Worm (Caenorhabditis elegans) whole organism, L1 larva: ENCODE data around the gene coa-4.
A peak's percentile ranks its signal among the peaks of the same experiment; 100 is the strongest.

Experiments used
- C16A3.4 ChIP-seq: fragments of 150-350 bp; optimal IDR thresholded peaks from 2 replicates; lab custom pipeline; 2014; ENCODE audit warnings: missing biosample characterization, missing genetic modification characterization
- F16B12.6 ChIP-seq: fragments of 150-350 bp; optimal IDR thresholded peaks from 2 replicates; lab custom pipeline; 2014; ENCODE audit warnings: missing biosample characterization, missing genetic modification characterization
- Y116A8C.19 ChIP-seq: sonication (generic microtip); optimal IDR thresholded peaks from 2 replicates; lab custom pipeline; 2016; ENCODE audit warnings: missing compliant biosample characterization, missing genetic modification characterization, borderline replicate concordance
- aha-1 ChIP-seq: fragments of 150-350 bp; optimal IDR thresholded peaks from 2 replicates; lab custom pipeline; 2014; ENCODE audit warnings: missing biosample characterization, missing genetic modification characterization
- alr-1 ChIP-seq: fragments of 200-800 bp; sonication (Bioruptor generic); optimal IDR thresholded peaks from 2 replicates; lab custom pipeline; 2018; ENCODE audit warnings: borderline replicate concordance, mild to moderate bottlenecking, missing genetic modification characterization, missing compliant biosample characterization
- ama-1 ChIP-seq: fragments of 150-350 bp; optimal IDR thresholded peaks from 2 replicates; lab custom pipeline; 2014
- blmp-1 ChIP-seq: fragments of 150-350 bp; optimal IDR thresholded peaks from 2 replicates; lab custom pipeline; 2014; ENCODE audit warnings: missing biosample characterization, missing genetic modification characterization
- ceh-63 ChIP-seq: fragments of 200-800 bp; sonication (Bioruptor generic); optimal IDR thresholded peaks from 2 replicates; lab custom pipeline; 2018; ENCODE audit warnings: mild to moderate bottlenecking, missing genetic modification characterization, missing compliant biosample characterization
- ceh-8 ChIP-seq: fragments of 200-800 bp; sonication (Bioruptor generic); optimal IDR thresholded peaks from 2 replicates; lab custom pipeline; 2018; ENCODE audit warnings: mild to moderate bottlenecking, missing genetic modification characterization, moderate library complexity, missing compliant biosample characterization
- ceh-82 ChIP-seq, 3 experiments: fragments of 150-350 bp in 1 of 3; sonication (generic microtip) in 2 of 3; optimal IDR thresholded peaks; 2 replicates each; lab custom pipeline; 2014 to 2017; ENCODE audit warnings: missing biosample characterization in 3 of 3, missing genetic modification characterization in 3 of 3
- ces-1 ChIP-seq: fragments of 150-350 bp; optimal IDR thresholded peaks from 2 replicates; lab custom pipeline; 2014; ENCODE audit warnings: missing biosample characterization, missing genetic modification reagents, missing genetic modification characterization
- dpl-1 ChIP-seq, 3 experiments: fragments of 150-350 bp in 2 of 3; sonication (generic microtip) in 1 of 3; optimal IDR thresholded peaks; 2 replicates each; lab custom pipeline; 2014 to 2017; ENCODE audit warnings: missing biosample characterization in 3 of 3, missing genetic modification characterization in 3 of 3, missing genetic modification reagents in 3 of 3
- dsc-1 ChIP-seq: sonication (generic microtip); optimal IDR thresholded peaks from 2 replicates; lab custom pipeline; 2016; ENCODE audit warnings: mild to moderate bottlenecking, missing genetic modification characterization, missing compliant biosample characterization
- efl-1 ChIP-seq, 4 experiments: fragments of 150-350 bp; optimal IDR thresholded peaks in 3 of 4; peaks in 1 of 4; 1 replicate in 1 of 4; 2 replicates in 3 of 4; lab custom pipeline; 2014; ENCODE audit warnings: missing biosample characterization in 2 of 4, missing genetic modification characterization in 2 of 4, missing genetic modification reagents in 2 of 4
- egl-27 ChIP-seq, 2 experiments: fragments of 150-350 bp in 1 of 2; sonication (generic microtip); optimal IDR thresholded peaks; 3 replicates each; lab custom pipeline; 2017 to 2018; ENCODE audit warnings: missing biosample characterization in 2 of 2, missing genetic modification characterization in 2 of 2, missing genetic modification reagents in 2 of 2
- elt-2 ChIP-seq: sonication (generic microtip); optimal IDR thresholded peaks from 2 replicates; lab custom pipeline; 2016; ENCODE audit warnings: missing genetic modification characterization, mild to moderate bottlenecking, inconsistent platforms, missing compliant biosample characterization, missing genetic modification reagents
- fos-1 ChIP-seq: fragments of 150-350 bp; optimal IDR thresholded peaks from 2 replicates; lab custom pipeline; 2014; ENCODE audit warnings: missing biosample characterization, missing genetic modification characterization
- grh-1 ChIP-seq: fragments of 200-800 bp; sonication (Bioruptor generic); IDR thresholded peaks from 2 replicates; pipeline ENCODE4 v1.3.6; 2022; ENCODE audit warnings: missing genetic modification reagents, missing genetic modification characterization, missing compliant biosample characterization
- hpl-2 ChIP-seq: fragments of 150-350 bp; optimal IDR thresholded peaks from 2 replicates; lab custom pipeline; 2014; ENCODE audit warnings: missing biosample characterization, missing genetic modification reagents, missing genetic modification characterization
- jun-1 ChIP-seq: fragments of 150-350 bp; optimal IDR thresholded peaks from 2 replicates; lab custom pipeline; 2014; ENCODE audit warnings: missing biosample characterization, missing genetic modification reagents, missing genetic modification characterization
- lin-14 ChIP-seq: fragments of 200-800 bp; sonication (Bioruptor generic); optimal IDR thresholded peaks from 2 replicates; lab custom pipeline; 2018; ENCODE audit warnings: mild to moderate bottlenecking, missing genetic modification characterization, moderate library complexity, missing compliant biosample characterization
- lin-15B ChIP-seq: fragments of 150-350 bp; sonication (generic microtip); optimal IDR thresholded peaks from 3 replicates; lab custom pipeline; 2014; ENCODE audit warnings: missing biosample characterization, missing genetic modification characterization
- lin-39 ChIP-seq: fragments of 150-350 bp; optimal IDR thresholded peaks from 2 replicates; lab custom pipeline; 2014; ENCODE audit warnings: missing biosample characterization, missing genetic modification reagents, missing genetic modification characterization
- lir-3 ChIP-seq: sonication (generic microtip); optimal IDR thresholded peaks from 2 replicates; lab custom pipeline; 2016; ENCODE audit warnings: mild to moderate bottlenecking, missing genetic modification characterization, moderate library complexity, missing compliant biosample characterization; ENCODE audit not compliant: poor library complexity
- lsy-2 ChIP-seq, 2 experiments: fragments of 150-350 bp; optimal IDR thresholded peaks; 2 replicates each; lab custom pipeline; 2014; ENCODE audit warnings: missing biosample characterization in 2 of 2, missing genetic modification characterization in 2 of 2
- mab-9 ChIP-seq: fragments of 200-800 bp; sonication (Bioruptor generic); IDR thresholded peaks from 2 replicates; pipeline ENCODE4 v1.3.6; 2022; ENCODE audit warnings: missing genetic modification reagents, missing genetic modification characterization, missing compliant biosample characterization
- mef-2 ChIP-seq: fragments of 150-350 bp; optimal IDR thresholded peaks from 2 replicates; lab custom pipeline; 2014; ENCODE audit warnings: missing biosample characterization, missing genetic modification characterization
- mep-1 ChIP-seq: fragments of 150-350 bp; optimal IDR thresholded peaks from 2 replicates; lab custom pipeline; 2014; ENCODE audit warnings: missing biosample characterization, missing genetic modification characterization
- nhr-12 ChIP-seq: sonication (generic microtip); optimal IDR thresholded peaks from 2 replicates; lab custom pipeline; 2017; ENCODE audit warnings: missing biosample characterization, missing genetic modification characterization
- nhr-19 ChIP-seq: fragments of 200-800 bp; sonication (Bioruptor generic); conservative IDR thresholded peaks from 2 replicates; pipeline ENCODE4 v1.3.6; 2022; ENCODE audit warnings: missing genetic modification characterization, missing compliant biosample characterization
- nhr-28 ChIP-seq: fragments of 150-350 bp; optimal IDR thresholded peaks from 2 replicates; lab custom pipeline; 2014; ENCODE audit warnings: missing biosample characterization, missing genetic modification characterization
- nhr-47 ChIP-seq: sonication (generic microtip); optimal IDR thresholded peaks from 2 replicates; lab custom pipeline; 2016; ENCODE audit warnings: mild to moderate bottlenecking, missing genetic modification characterization, moderate library complexity, missing compliant biosample characterization
- nhr-77 ChIP-seq: fragments of 150-350 bp; optimal IDR thresholded peaks from 2 replicates; lab custom pipeline; 2014; ENCODE audit warnings: missing biosample characterization, missing genetic modification characterization
- nhr-85 ChIP-seq: sonication (generic microtip); peaks from one replicate; lab custom pipeline; 2016; ENCODE audit warnings: missing genetic modification characterization, inconsistent platforms, missing compliant biosample characterization
- nhr-90 ChIP-seq: sonication (generic microtip); optimal IDR thresholded peaks from 2 replicates; lab custom pipeline; 2016; ENCODE audit warnings: mild to moderate bottlenecking, missing genetic modification characterization, missing compliant biosample characterization; ENCODE audit not compliant: poor library complexity
- pag-3 ChIP-seq: sonication (generic microtip); optimal IDR thresholded peaks from 2 replicates; lab custom pipeline; 2017; ENCODE audit warnings: missing genetic modification characterization, mild to moderate bottlenecking, missing compliant biosample characterization, antibody characterized with exemption, borderline replicate concordance; ENCODE audit not compliant: insufficient read depth
- pax-3 ChIP-seq: fragments of 200-800 bp; sonication (Bioruptor generic); optimal IDR thresholded peaks from 2 replicates; lab custom pipeline; 2018; ENCODE audit warnings: mild to moderate bottlenecking, missing genetic modification characterization, moderate library complexity, missing compliant biosample characterization
- rnt-1 ChIP-seq: sonication (generic microtip); optimal IDR thresholded peaks from 2 replicates; lab custom pipeline; 2016; ENCODE audit warnings: mild to moderate bottlenecking, missing genetic modification characterization, moderate library complexity, missing compliant biosample characterization
- skn-1 ChIP-seq: fragments of 150-350 bp; optimal IDR thresholded peaks from 2 replicates; lab custom pipeline; 2014; ENCODE audit warnings: missing biosample characterization, missing genetic modification characterization
- snu-23 ChIP-seq: sonication (generic microtip); optimal IDR thresholded peaks from 2 replicates; lab custom pipeline; 2016; ENCODE audit warnings: missing genetic modification characterization, missing compliant biosample characterization
- sox-4 ChIP-seq: sonication (generic microtip); optimal IDR thresholded peaks from 2 replicates; lab custom pipeline; 2016; ENCODE audit warnings: missing genetic modification characterization, missing compliant biosample characterization
- sup-37 ChIP-seq: fragments of 200-800 bp; sonication (Bioruptor generic); optimal IDR thresholded peaks from 2 replicates; lab custom pipeline; 2018; ENCODE audit warnings: mild to moderate bottlenecking, missing genetic modification characterization, missing compliant biosample characterization
- swsn-7 ChIP-seq: sonication (generic microtip); optimal IDR thresholded peaks from 2 replicates; lab custom pipeline; 2016; ENCODE audit warnings: missing genetic modification characterization, missing compliant biosample characterization
- tbx-2 ChIP-seq: sonication (generic microtip); optimal IDR thresholded peaks from 2 replicates; lab custom pipeline; 2016; ENCODE audit warnings: missing genetic modification characterization, missing compliant biosample characterization
- unc-98 ChIP-seq: fragments of 200-800 bp; sonication (Bioruptor generic); IDR thresholded peaks from 2 replicates; pipeline ENCODE4 v1.3.6; 2022; ENCODE audit warnings: missing genetic modification characterization, missing compliant biosample characterization
- vab-15 ChIP-seq: sonication (generic microtip); optimal IDR thresholded peaks from 2 replicates; lab custom pipeline; 2017; ENCODE audit warnings: missing genotype, mild to moderate bottlenecking, missing genetic modification characterization, missing compliant biosample characterization
- zag-1 ChIP-seq: fragments of 150-350 bp; optimal IDR thresholded peaks from 2 replicates; lab custom pipeline; 2014; ENCODE audit warnings: missing biosample characterization, missing genetic modification characterization
- zip-4 ChIP-seq: fragments of 200-800 bp; sonication (Bioruptor generic); optimal IDR thresholded peaks from 2 replicates; lab custom pipeline; 2018; ENCODE audit warnings: mild to moderate bottlenecking, missing genetic modification characterization, moderate library complexity, missing compliant biosample characterization
- ztf-11 ChIP-seq, 2 experiments: sonication (generic microtip); optimal IDR thresholded peaks; 2 replicates each; lab custom pipeline; 2016 to 2017; ENCODE audit warnings: missing genetic modification characterization in 2 of 2, missing biosample characterization in 1 of 2, missing compliant biosample characterization in 1 of 2
- ztf-4 ChIP-seq: fragments of 150-350 bp; optimal IDR thresholded peaks from 2 replicates; lab custom pipeline; 2014; ENCODE audit warnings: missing biosample characterization, missing genetic modification characterization

The coa-4 gene

ce11 chrIV:9321039-9321851 lies 14.2 kb downstream of the coa-4 start, which contains the start of the genes F49C12.12 and vha-17 (continued):
- TF ChIP-seq nhr-47 (peak; percentile 31), nhr-19 (0 out of 2 replicates have a peak, but pooled peaks have one; percentile 6), sup-37 (no peak), vab-15 (no peak), blmp-1 (peak; percentile 26), mef-2 (tag; lab: Kevin White, UChicago) (no peak), nhr-28 (tag; lab: Kevin White, UChicago) (no peak), lin-14 (GFP tag; lab: Kevin White, UChicago) (peak; percentile 75), mep-1 (tag; lab: Kevin White, UChicago) (no peak), nhr-12 (tag; lab: Kevin White, UChicago) (no peak), unc-98 (GFP tag; lab: Robert Waterston, UW) (no peak), snu-23 (GFP tag; lab: Kevin White, UChicago) (peak; percentile 68), mab-9 (no peak), ama-1 (lab: Kevin White, UChicago) (no peak), lin-39 (no peak), grh-1 (GFP tag; lab: Robert Waterston, UW) (no peak), ztf-11 (tag; optimal IDR thresholded peaks at IDR 0.05; lab: Kevin White, UChicago) (no peak), F16B12.6 (no peak), fos-1 (tag; lab: Kevin White, UChicago) (no peak), hpl-2 (GFP tag; lab: Kevin White, UChicago) (no peak), ceh-82 (tag; optimal IDR thresholded peaks at IDR 0.05; lab: Kevin White, UChicago) (peak in 1 of 3 experiments; percentile 14), skn-1 (peak; percentile 65), nhr-77 (no peak), alr-1 (no peak), pag-3 (tag; lab: Kevin White, UChicago) (no peak), egl-27 (tag; optimal IDR thresholded peaks at IDR 0.05; lab: Kevin White, UChicago) (no peak), C16A3.4 (tag; lab: Kevin White, UChicago) (no peak), dsc-1 (tag; lab: Kevin White, UChicago) (no peak), zag-1 (tag; lab: Kevin White, UChicago) (no peak), ceh-8 (GFP tag; lab: Kevin White, UChicago) (no peak), nhr-85 (tag; lab: Kevin White, UChicago) (peak; percentile 70), lsy-2 (tag; optimal IDR thresholded peaks at IDR 0.05; lab: Kevin White, UChicago) (peak in 1 of 2 experiments; percentile 52), pax-3 (tag; lab: Kevin White, UChicago) (no peak), jun-1 (no peak), tbx-2 (tag; lab: Kevin White, UChicago) (peak; percentile 16), sox-4 (no peak), swsn-7 (peak; percentile 16), ceh-63 (GFP tag; lab: Kevin White, UChicago) (no peak), ces-1 (GFP tag; lab: Kevin White, UChicago) (no peak), nhr-90 (no peak), rnt-1 (tag; lab: Kevin White, UChicago) (no peak), zip-4 (peak; percentile 45), elt-2 (tag; lab: Kevin White, UChicago) (no peak), efl-1 (optimal IDR thresholded peaks at IDR 0.05; lab: Kevin White, UChicago) (peak; percentile 10 to 42), efl-1 (GFP tag; optimal IDR thresholded peaks at IDR 0.05 in 1 of 2; lab: Kevin White, UChicago) (peak; percentile 27 to 34), dpl-1 (GFP tag; optimal IDR thresholded peaks at IDR 0.05; lab: Kevin White, UChicago) (peak in 2 of 3 experiments; percentile 19 to 52), Y116A8C.19 (no peak), lin-15B (tag; lab: Kevin White, UChicago) (no peak), aha-1 (no peak), lir-3 (tag; lab: Kevin White, UChicago) (no peak), ztf-4 (no peak)
